Fruit fly (Drosophila melanogaster): Measurements from ENCODE around the gene r2d2.

Gene r2d2

DNA sequence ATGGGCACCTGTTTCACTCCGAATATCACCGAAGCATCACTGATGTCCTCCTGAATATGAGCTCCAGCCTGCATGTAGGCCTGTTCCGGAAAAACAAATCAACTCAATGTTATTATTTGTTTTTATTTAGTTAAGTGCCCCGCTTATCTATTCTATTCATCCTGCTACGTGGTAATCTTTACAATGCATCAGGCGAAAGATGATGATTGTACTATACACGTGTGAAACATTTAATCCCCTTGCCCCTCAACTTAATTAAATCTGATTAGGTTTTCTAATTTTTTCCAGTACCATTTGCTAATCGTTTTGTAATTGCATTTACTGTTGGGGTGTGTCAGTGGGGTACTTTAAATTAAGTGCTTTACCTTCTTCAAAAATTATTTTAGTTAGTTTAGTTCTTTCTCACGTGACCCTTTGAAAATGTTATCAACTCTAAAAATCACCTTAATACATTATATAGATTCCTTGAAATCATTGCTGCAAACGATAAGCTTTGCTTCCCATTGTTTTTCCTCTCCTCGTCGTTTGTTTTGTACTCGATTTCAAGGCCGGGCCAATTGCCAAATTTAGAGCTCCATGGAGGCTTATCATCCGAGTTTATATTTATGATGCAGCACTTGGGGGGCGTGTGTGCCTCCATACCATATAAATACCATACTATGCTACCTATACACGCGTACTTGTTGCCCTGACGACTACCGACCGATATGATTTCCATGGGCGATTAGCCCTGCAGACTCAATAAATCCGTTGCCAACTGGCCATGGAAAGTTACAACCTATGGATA is 5.1 kb upstream of the r2d2 start:
- TF ChIP-seq CG34367 (tag; optimal IDR thresholded peaks at IDR 0.05) (no peak), CG15710 (tag; optimal IDR thresholded peaks at IDR 0.05) (no peak), gl (tag; optimal IDR thresholded peaks at IDR 0.05) (no peak), rn (GFP tag; IDR thresholded peaks at IDR 0.05) (no peak), CG13204 (GFP tag; optimal IDR thresholded peaks at IDR 0.05) (no peak), fd96Ca (GFP tag; IDR thresholded peaks at IDR 0.05) (no peak)

DNA sequence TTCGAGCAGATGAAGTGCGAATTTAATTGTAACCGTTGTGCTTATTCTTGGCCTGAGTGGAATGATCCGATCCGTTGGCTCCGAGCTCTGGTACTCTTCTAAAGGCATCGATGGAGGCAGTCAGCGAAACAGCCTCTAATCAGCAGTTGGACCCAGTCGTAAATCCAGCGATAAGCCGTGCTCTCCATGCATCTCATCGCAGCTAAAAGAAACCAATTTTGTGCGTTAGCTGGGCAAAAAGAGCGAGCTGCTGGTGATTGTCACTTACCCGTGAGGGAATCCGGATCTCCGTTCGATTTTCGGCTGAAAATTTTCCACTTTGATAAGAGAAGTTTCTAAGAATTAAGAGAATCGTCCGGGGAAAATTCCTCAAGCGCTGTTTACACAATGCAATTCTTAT is 4.1 kb upstream of the r2d2 start, which contains the start of gene LKRSDH:
Gene LKRSDH (minus strand): TSS at position 101 of the 400 bp plus-strand sequence.
- no peak for TF ChIP-seq Ets98B (GFP tag; IDR thresholded peaks at IDR 0.05)
- TF ChIP-seq CG32121 (GFP tag; IDR thresholded peaks at IDR 0.05) = 0 out of 2 replicates have a peak, but pooled peaks have one; percentile 17

DNA sequence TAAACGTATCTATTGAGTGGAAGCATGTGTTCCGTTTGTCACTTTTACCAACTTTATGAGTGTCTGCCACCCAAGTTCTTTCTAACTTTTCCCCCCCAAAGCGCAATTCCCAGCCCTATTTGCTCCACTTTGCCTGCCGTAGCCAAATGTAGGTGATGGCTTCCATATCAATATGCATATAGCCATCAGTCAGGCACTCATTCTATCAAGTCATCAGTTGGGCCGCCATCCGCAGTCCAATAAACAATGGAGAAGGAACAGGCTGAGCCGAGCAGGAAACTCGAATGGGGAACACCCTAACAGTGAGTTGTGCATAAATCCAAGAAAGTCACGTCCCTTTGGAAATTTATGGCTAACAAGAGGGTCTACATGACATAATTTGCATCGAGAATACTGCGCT is 7.6 kb downstream of the r2d2 start:
- TF ChIP-seq CG14655 (GFP tag; optimal IDR thresholded peaks at IDR 0.05) = no peak
- no peak for TF ChIP-seq CG34367 (tag; optimal IDR thresholded peaks at IDR 0.05)
- TF ChIP-seq CG8301 (tag; optimal IDR thresholded peaks at IDR 0.05) = no peak
- TF ChIP-seq Pif1B (GFP tag; optimal IDR thresholded peaks at IDR 0.05) = no peak
- TF ChIP-seq CG10348 (GFP tag; IDR thresholded peaks at IDR 0.05) = no peak
- TF ChIP-seq rn (GFP tag; IDR thresholded peaks at IDR 0.05) = no peak
- no peak for TF ChIP-seq Snoo (tag; optimal IDR thresholded peaks at IDR 0.05)
- no peak for TF ChIP-seq gl (tag; optimal IDR thresholded peaks at IDR 0.05)
- TF ChIP-seq Ets98B (GFP tag; IDR thresholded peaks at IDR 0.05) = no peak
- TF ChIP-seq CG9948 (tag; optimal IDR thresholded peaks at IDR 0.05) = no peak
- no peak for TF ChIP-seq CG15710 (tag; optimal IDR thresholded peaks at IDR 0.05)
- no peak for TF ChIP-seq D1 (tag; optimal IDR thresholded peaks at IDR 0.05)
- no peak for TF ChIP-seq EcR (GFP tag; optimal IDR thresholded peaks at IDR 0.05)
- no peak for TF ChIP-seq CG12605 (GFP tag; IDR thresholded peaks at IDR 0.05)

DNA sequence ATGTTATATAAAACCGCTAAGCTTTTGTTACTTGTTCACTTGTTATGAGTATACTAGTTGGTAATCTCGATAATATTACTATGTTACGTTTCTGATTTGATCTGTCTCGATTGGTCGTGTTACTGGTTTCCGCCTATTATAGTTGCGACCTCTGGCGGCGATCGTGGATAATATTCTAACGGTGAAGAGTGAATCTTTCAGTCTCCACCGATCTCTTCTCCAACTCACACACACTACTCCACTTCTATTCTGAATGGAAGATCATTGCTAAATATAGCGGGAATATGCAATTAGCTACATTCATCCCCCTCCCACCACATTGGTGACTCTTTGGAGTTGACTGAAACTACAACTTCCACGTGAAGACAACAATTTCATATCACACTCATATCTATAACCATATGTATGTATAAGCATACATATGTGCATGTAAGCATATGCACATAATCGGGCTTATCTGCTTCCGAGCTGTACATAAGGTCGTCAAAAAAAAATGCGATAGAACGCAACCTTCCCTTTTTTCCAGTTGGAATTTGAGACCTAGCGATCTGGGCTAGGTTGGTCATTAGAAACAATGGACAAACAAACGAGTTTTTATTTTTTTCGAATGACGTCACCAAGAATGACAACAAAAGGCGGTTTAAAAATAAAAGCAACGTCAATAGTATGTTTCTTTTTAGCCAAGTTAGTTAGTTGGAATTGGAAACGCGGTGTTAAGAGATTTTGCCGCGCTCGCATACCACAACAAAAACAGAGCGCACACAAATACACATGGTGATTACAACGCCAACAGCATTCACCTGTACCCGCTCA is 9.1 kb downstream of the r2d2 start:
- TF ChIP-seq gl (tag; optimal IDR thresholded peaks at IDR 0.05) = peak; percentile 21
- no peak for TF ChIP-seq Pif1A (GFP tag; optimal IDR thresholded peaks at IDR 0.05)

DNA sequence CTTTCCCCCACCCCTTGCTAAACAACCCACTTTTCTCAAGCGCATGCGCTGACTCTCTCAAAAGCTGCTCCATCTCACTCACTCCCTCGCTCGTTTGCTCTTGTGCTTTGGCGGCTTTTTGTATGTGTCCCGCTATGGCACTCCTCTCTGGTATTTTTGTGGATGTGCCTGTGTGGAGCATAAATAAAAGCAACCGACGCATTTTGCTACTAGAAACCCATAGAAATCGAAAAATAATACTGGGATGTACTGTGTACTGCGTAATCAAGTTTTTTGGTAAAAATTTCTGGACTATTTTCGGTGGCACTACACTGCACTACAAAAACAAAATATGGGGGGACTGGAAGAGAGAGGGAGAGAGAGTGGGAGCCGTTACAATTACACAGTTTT is 9.7 kb downstream of the r2d2 start:
- TF ChIP-seq CG13204 (GFP tag; optimal IDR thresholded peaks at IDR 0.05) (peak; percentile 63), CG14655 (GFP tag; optimal IDR thresholded peaks at IDR 0.05) (no peak), CG17806 (tag; optimal IDR thresholded peaks at IDR 0.05) (no peak), EcR (GFP tag; optimal IDR thresholded peaks at IDR 0.05) (peak; percentile 75), Snoo (tag; optimal IDR thresholded peaks at IDR 0.05) (no peak), fd96Ca (GFP tag; IDR thresholded peaks at IDR 0.05) (no peak; the same call in 2 of the 3 replicates), CG8159 (tag; optimal IDR thresholded peaks at IDR 0.05) (no peak), Pif1B (GFP tag; optimal IDR thresholded peaks at IDR 0.05) (peak; percentile 5), Pif1A (GFP tag; optimal IDR thresholded peaks at IDR 0.05) (no peak), gl (tag; optimal IDR thresholded peaks at IDR 0.05) (no peak), CG15710 (tag; optimal IDR thresholded peaks at IDR 0.05) (no peak), CG32121 (GFP tag; IDR thresholded peaks at IDR 0.05) (peak; percentile 65), CG12605 (GFP tag; IDR thresholded peaks at IDR 0.05) (peak; percentile 69; the same call in 1 of the 2 replicates), D1 (tag; optimal IDR thresholded peaks at IDR 0.05) (no peak), CG4496 (GFP tag; IDR thresholded peaks at IDR 0.05) (peak; percentile 11; the same call in 1 of the 3 replicates), CG9948 (tag; optimal IDR thresholded peaks at IDR 0.05) (no peak), Ets98B (GFP tag; IDR thresholded peaks at IDR 0.05) (peak; percentile 79), CG10348 (GFP tag; IDR thresholded peaks at IDR 0.05) (no peak), CG8301 (tag; optimal IDR thresholded peaks at IDR 0.05) (no peak)

DNA sequence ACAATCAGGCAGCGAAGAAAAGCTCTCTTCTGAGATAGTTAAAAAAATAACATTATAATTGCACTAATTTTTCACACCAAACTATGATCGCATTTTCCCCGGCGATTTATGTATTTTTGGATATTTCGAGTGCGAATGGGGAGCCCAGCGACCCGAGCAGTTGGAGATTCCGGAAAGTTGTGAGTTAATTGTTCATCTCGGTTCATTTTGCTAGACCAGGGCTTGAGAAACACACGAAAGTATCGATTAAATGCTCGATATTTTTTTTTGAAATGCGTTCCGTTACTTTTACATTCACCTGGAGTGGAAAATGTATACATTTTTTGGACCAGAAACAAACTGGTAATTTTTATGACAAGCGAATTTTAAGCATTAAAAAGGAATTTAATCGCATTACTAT is 10.6 kb downstream of the r2d2 start, which contains the start of gene Cdc14:
Gene Cdc14 (minus strand): TSS at position 185 of the 400 bp plus-strand sequence.
- TF ChIP-seq D1 (tag; optimal IDR thresholded peaks at IDR 0.05) (no peak), CG32121 (GFP tag; IDR thresholded peaks at IDR 0.05) (no peak), CG13204 (GFP tag; optimal IDR thresholded peaks at IDR 0.05) (no peak), CG15710 (tag; optimal IDR thresholded peaks at IDR 0.05) (no peak), Ets98B (GFP tag; IDR thresholded peaks at IDR 0.05) (peak; percentile 18; the same call in 1 of the 2 replicates), EcR (GFP tag; optimal IDR thresholded peaks at IDR 0.05) (peak; percentile 17), Pif1B (GFP tag; optimal IDR thresholded peaks at IDR 0.05) (peak; percentile 16)
